Worm (Caenorhabditis elegans): Measurements from ENCODE around the gene aagr-3.

aagr-3 gene

DNA sequence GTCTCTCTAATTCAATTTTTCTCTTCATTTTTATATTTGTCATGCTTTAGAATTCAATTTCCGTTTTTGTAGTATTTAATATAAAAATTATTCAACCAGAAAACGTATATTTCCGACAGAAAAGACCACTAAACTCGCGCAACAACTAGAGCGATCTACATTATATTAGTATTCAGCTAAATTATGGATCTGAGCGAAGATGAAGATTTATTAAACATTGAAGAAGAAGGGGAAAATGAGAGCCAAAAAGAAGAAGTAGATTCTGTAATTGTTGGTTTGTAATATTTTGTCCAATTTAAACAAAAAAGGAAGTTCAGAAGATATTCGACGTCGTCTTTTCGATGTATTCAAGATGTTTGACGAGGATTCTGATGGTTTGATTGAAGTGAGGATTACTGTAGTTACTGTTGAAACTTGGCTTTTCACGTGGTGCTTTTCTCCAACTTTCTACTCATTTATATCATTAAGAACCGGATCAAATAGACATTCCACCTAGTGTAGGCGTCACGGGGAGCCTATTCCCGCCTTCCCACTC lies 4.7 kb upstream of the aagr-3 start, which contains the start of gene cal-7 (continued):
- TF ChIP-seq gei-8 (GFP tag; optimal IDR thresholded peaks at IDR 0.05) (no peak), jun-1 (tag; optimal IDR thresholded peaks at IDR 0.05) (no peak), hlh-11 (tag; optimal IDR thresholded peaks at IDR 0.05) (no peak), dpl-1 (GFP tag; optimal IDR thresholded peaks at IDR 0.05) (no peak), mdt-29 (GFP tag; IDR thresholded peaks at IDR 0.05) (no peak), nhr-28 (tag; optimal IDR thresholded peaks at IDR 0.05) (no peak), nhr-77 (tag; optimal IDR thresholded peaks at IDR 0.05) (peak; percentile 2), zfp-3 (GFP tag; conservative IDR thresholded peaks at IDR 0.05) (0 out of 2 replicates have a peak, but pooled peaks have one; percentile 42), ZK337.2 (GFP tag; IDR thresholded peaks at IDR 0.05) (no peak), attf-4 (tag; optimal IDR thresholded peaks at IDR 0.05) (no peak), ceh-62 (tag; optimal IDR thresholded peaks at IDR 0.05) (no peak), nhr-76 (tag; optimal IDR thresholded peaks at IDR 0.05) (no peak), daf-16 (GFP tag; optimal IDR thresholded peaks at IDR 0.05) (no peak), daf-16 (tag; optimal IDR thresholded peaks at IDR 0.05) (peak; percentile 2), zip-2 (tag; optimal IDR thresholded peaks at IDR 0.05) (no peak), set-16 (GFP tag; IDR thresholded peaks at IDR 0.05) (no peak), snpc-1.2 (GFP tag; IDR thresholded peaks at IDR 0.05) (no peak), fkh-10 (GFP tag; optimal IDR thresholded peaks at IDR 0.05) (peak; percentile 67), mdl-1 (tag; optimal IDR thresholded peaks at IDR 0.05) (no peak), dmd-8 (GFP tag; IDR thresholded peaks at IDR 0.05) (no peak), T20F7.1 (GFP tag; optimal IDR thresholded peaks at IDR 0.05) (peak; percentile 29), lin-1 (GFP tag; IDR thresholded peaks at IDR 0.05) (no peak), ztf-7 (tag; optimal IDR thresholded peaks at IDR 0.05) (no peak), lin-29 (GFP tag; IDR thresholded peaks at IDR 0.05) (no peak), D1046.2 (GFP tag; IDR thresholded peaks at IDR 0.05) (no peak), snpc-4 (tag; optimal IDR thresholded peaks at IDR 0.05) (no peak), nhr-41 (GFP tag; IDR thresholded peaks at IDR 0.05) (no peak), rbr-2 (tag; optimal IDR thresholded peaks at IDR 0.05) (no peak), ama-1 (optimal IDR thresholded peaks at IDR 0.05) (no peak), fos-1 (tag; optimal IDR thresholded peaks at IDR 0.05) (no peak), cey-2 (tag; optimal IDR thresholded peaks at IDR 0.05; ENCODE audit: borderline replicate concordance, insufficient read depth) (no peak), F44E2.7 (GFP tag; IDR thresholded peaks at IDR 0.05) (no peak), unc-130 (GFP tag; optimal IDR thresholded peaks at IDR 0.05) (no peak), F49E8.2 (tag; optimal IDR thresholded peaks at IDR 0.05; ENCODE audit: borderline replicate concordance) (no peak), nhr-237 (tag; optimal IDR thresholded peaks at IDR 0.05) (no peak), mep-1 (tag; optimal IDR thresholded peaks at IDR 0.05) (peak; percentile 31), hlh-30 (tag; optimal IDR thresholded peaks at IDR 0.05; ENCODE audit: insufficient read depth) (peak; percentile 3), arid-1 (GFP tag; conservative IDR thresholded peaks at IDR 0.05) (no peak), Y105C5A.15 (GFP tag; IDR thresholded peaks at IDR 0.05) (no peak), hif-1 (tag; optimal IDR thresholded peaks at IDR 0.05) (no peak), saeg-2 (GFP tag; IDR thresholded peaks at IDR 0.05) (0 out of 2 replicates have a peak, but pooled peaks have one; percentile 42), lir-3 (tag; optimal IDR thresholded peaks at IDR 0.05) (no peak), Y75B8A.6 (GFP tag; IDR thresholded peaks at IDR 0.05) (no peak), tra-1 (GFP tag; IDR thresholded peaks at IDR 0.05) (0 out of 2 replicates have a peak, but pooled peaks have one; percentile 52), ztf-11 (tag; optimal IDR thresholded peaks at IDR 0.05) (no peak), vab-7 (GFP tag; IDR thresholded peaks at IDR 0.05) (no peak), ces-1 (GFP tag; optimal IDR thresholded peaks at IDR 0.05) (no peak), unc-39 (tag; optimal IDR thresholded peaks at IDR 0.05) (no peak), spr-1 (tag; optimal IDR thresholded peaks at IDR 0.05) (no peak), ceh-28 (tag; optimal IDR thresholded peaks at IDR 0.05) (no peak), nhr-11 (tag; optimal IDR thresholded peaks at IDR 0.05) (no peak), nhr-102 (tag; optimal IDR thresholded peaks at IDR 0.05) (peak; percentile 48), T26A8.4 (GFP tag; IDR thresholded peaks at IDR 0.05) (peak; percentile 70)
